Fruit fly (Drosophila melanogaster) whole organism: ENCODE measurements around the gene CG32271.

ENCODE experiments used
- EcR ChIP-seq, 2 experiments: fragments of >200 bp; optimal IDR thresholded peaks; 2 replicates each; lab custom pipeline; 2017; ENCODE audit warnings: missing biosample characterization in 2 of 2, missing genetic modification characterization in 2 of 2, missing genetic modification reagents in 2 of 2
- psq ChIP-seq: fragments of >200 bp; optimal IDR thresholded peaks from 2 replicates; lab custom pipeline; 2017

DNA sequence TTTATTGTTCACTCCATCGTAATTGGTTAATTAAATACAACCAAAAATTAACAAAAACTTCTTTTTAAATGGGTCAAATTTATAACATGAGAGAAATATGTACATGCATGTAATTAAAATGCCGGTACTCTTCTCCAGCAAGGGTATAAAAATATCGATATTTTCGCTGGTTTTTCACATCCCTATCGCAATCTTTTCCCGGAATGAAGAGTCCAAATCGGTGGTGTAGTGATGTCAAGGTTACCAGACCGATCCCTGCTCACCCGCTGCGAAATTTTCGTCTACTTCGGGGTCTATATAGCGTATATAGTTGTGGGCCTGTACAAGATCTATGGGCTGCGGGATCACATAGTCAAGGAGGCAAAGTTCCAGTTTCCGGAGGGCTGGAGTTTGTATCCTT, 41.0 kb downstream of the CG32271 start, which contains the start of gene rasp:
- no peak for TF ChIP-seq EcR (GFP tag; optimal IDR thresholded peaks at IDR 0.05; lab: Kevin White, UChicago)
- TF ChIP-seq psq (lab: Kevin White, UChicago): no peak
